Fruit fly (Drosophila melanogaster): ENCODE data around the gene Rpn9.

dm6 chr3R:23763015-23763414, 29.8 kb upstream of the Rpn9 start, which contains the start of gene udt:
- TF ChIP-seq h (GFP tag; optimal IDR thresholded peaks at IDR 0.05) = no peak
- TF ChIP-seq lola (GFP tag; optimal IDR thresholded peaks at IDR 0.05) = no peak
- peak; percentile 20 for TF ChIP-seq Hr83 (GFP tag; optimal IDR thresholded peaks at IDR 0.05; ENCODE audit: poor library complexity, severe bottlenecking)
- TF ChIP-seq pan (optimal IDR thresholded peaks at IDR 0.05) = no peak

Data from whole organism, wandering third instar larva.